Fruit fly (Drosophila melanogaster) Kc167 (cell line): ENCODE data around the gene Desat2.

Experiments
- Myc ChIP-seq: fragments of >200 bp; optimal IDR thresholded peaks from 2 replicates; lab custom pipeline; 2017; ENCODE audit warnings: missing external identifiers
- Sin3A ChIP-seq: fragments of >200 bp; optimal IDR thresholded peaks from 2 replicates; lab custom pipeline; 2018; ENCODE audit warnings: missing external identifiers
- h ChIP-seq: fragments of >200 bp; optimal IDR thresholded peaks from 3 replicates; lab custom pipeline; 2018; ENCODE audit warnings: missing external identifiers
- insv ChIP-seq: fragments of >200 bp; optimal IDR thresholded peaks from 3 replicates; lab custom pipeline; 2018; ENCODE audit warnings: missing external identifiers
- psq ChIP-seq: fragments of >200 bp; optimal IDR thresholded peaks from 2 replicates; lab custom pipeline; 2017; ENCODE audit warnings: missing external identifiers
- ttk ChIP-seq: sonication (Bioruptor generic); optimal IDR thresholded peaks from 2 replicates; lab custom pipeline; 2017; ENCODE audit warnings: missing external identifiers

Gene Desat2

DNA sequence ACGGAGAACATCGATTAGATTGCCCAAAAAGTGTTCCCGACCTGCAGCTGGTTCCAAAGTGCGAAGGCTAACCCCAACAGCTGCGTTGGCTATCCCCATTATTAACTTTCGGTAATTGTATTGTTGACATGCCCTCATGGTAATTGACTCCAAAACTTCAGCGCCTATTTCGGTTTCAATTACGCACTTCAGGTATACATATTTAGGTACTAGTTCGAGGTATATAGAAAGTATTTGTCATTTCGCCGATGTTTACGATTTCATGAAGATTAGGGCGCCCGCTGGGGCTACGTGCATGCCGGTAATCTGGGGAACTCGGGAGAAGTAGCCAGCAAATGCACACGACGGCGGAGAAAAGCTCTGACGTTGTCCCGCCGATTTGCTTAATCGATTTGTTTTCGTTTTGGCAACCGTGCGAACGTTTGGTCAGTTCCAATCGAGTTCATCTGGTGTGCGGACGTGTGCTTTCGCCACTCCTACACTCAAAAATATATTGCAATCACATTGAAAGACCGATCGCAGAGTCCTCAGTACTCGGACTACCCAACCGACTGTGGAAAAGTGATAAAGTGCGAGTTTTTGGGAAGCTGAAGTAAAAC, 5.1 kb downstream of the Desat2 start:
- TF ChIP-seq ttk, result no peak
- TF ChIP-seq insv (lab: Kevin White, UChicago), result no peak
- no peak for TF ChIP-seq psq (lab: Kevin White, UChicago)
- TF ChIP-seq Myc (lab: Kevin White, UChicago), result no peak
- TF ChIP-seq h (lab: Kevin White, UChicago), result no peak
- TF ChIP-seq Sin3A (lab: Kevin White, UChicago), result no peak

- TF ChIP-seq h (lab: Kevin White, UChicago) (no peak), Sin3A (lab: Kevin White, UChicago) (no peak), ttk (no peak), psq (lab: Kevin White, UChicago) (no peak), insv (lab: Kevin White, UChicago) (no peak), Myc (lab: Kevin White, UChicago) (no peak)
Measured at dm6 chr3R:12442601-12443533, 6.8 kb downstream of the Desat2 start.

DNA sequence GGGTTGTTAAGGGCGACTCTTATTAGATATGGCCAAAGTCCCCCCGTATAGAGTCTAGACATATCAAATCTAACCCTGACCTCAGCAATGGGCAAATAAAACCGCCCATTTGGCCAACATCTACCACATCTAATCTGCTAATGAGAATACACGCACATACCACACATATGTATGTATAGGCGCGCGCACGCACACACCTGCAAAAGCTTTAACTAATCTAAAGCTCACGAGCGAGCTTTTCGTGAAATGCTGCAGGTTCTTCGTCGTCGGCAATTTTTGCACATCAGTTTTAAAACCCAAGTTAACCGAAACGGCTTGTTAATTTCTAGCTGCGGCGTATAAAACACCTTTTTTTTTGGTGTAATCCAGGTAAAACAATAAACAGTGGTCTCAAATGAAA, 7.7 kb downstream of the Desat2 start:
- TF ChIP-seq psq (lab: Kevin White, UChicago) (no peak), h (lab: Kevin White, UChicago) (no peak), insv (lab: Kevin White, UChicago) (no peak), Myc (lab: Kevin White, UChicago) (no peak), Sin3A (lab: Kevin White, UChicago) (no peak), ttk (no peak)

- TF ChIP-seq h (lab: Kevin White, UChicago) (no peak), ttk (no peak), Myc (lab: Kevin White, UChicago) (no peak), Sin3A (lab: Kevin White, UChicago) (no peak), psq (lab: Kevin White, UChicago) (no peak), insv (lab: Kevin White, UChicago) (no peak)
Measured at dm6 chr3R:12445468-12445867, 9.4 kb downstream of the Desat2 start.

dm6 chr3R:12447353-12447752, 11.3 kb downstream of the Desat2 start, which contains the start of gene vrs:
TSS of gene vrs (plus strand) at chr3R:12447653.
- TF ChIP-seq psq (lab: Kevin White, UChicago) (no peak), h (lab: Kevin White, UChicago) (no peak), Myc (lab: Kevin White, UChicago) (no peak), insv (lab: Kevin White, UChicago) (no peak), Sin3A (lab: Kevin White, UChicago) (no peak), ttk (no peak)

- TF ChIP-seq Sin3A (lab: Kevin White, UChicago) (no peak), Myc (lab: Kevin White, UChicago) (no peak), psq (lab: Kevin White, UChicago) (no peak), insv (lab: Kevin White, UChicago) (no peak), ttk (no peak), h (lab: Kevin White, UChicago) (no peak)
Measured at dm6 chr3R:12448344-12448743, 12.3 kb downstream of the Desat2 start.

- TF ChIP-seq h (lab: Kevin White, UChicago), result no peak
- no peak for TF ChIP-seq Sin3A (lab: Kevin White, UChicago)
- TF ChIP-seq ttk, result no peak
- TF ChIP-seq insv (lab: Kevin White, UChicago), result no peak
- no peak for TF ChIP-seq Myc (lab: Kevin White, UChicago)
- TF ChIP-seq psq (lab: Kevin White, UChicago), result no peak
Measured at dm6 chr3R:12448889-12449314, 12.9 kb downstream of the Desat2 start, which contains the start of gene CG18549. TSS of gene CG18549 (plus strand) at chr3R:12449296.

- no peak for TF ChIP-seq Myc (lab: Kevin White, UChicago)
- no peak for TF ChIP-seq h (lab: Kevin White, UChicago)
- no peak for TF ChIP-seq Sin3A (lab: Kevin White, UChicago)
- TF ChIP-seq psq (lab: Kevin White, UChicago), result no peak
- no peak for TF ChIP-seq ttk
- no peak for TF ChIP-seq insv (lab: Kevin White, UChicago)
Measured at dm6 chr3R:12449617-12450242, 13.7 kb downstream of the Desat2 start.

- TF ChIP-seq h (lab: Kevin White, UChicago) (no peak), psq (lab: Kevin White, UChicago) (no peak), Myc (lab: Kevin White, UChicago) (no peak), ttk (no peak), Sin3A (lab: Kevin White, UChicago) (no peak), insv (lab: Kevin White, UChicago) (no peak)
Measured at dm6 chr3R:12450713-12451259, 14.7 kb downstream of the Desat2 start.

- TF ChIP-seq psq (lab: Kevin White, UChicago) (no peak), insv (lab: Kevin White, UChicago) (no peak), Sin3A (lab: Kevin White, UChicago) (no peak), h (lab: Kevin White, UChicago) (no peak), Myc (lab: Kevin White, UChicago) (no peak)
Measured at dm6 chr3R:12451376-12451775, 15.3 kb downstream of the Desat2 start.
